Worm (Caenorhabditis elegans): ENCODE measurements around the gene F32D8.3.

The F32D8.3 gene

ce11 chrV:10893510-10894128 lies 7.0 kb downstream of the F32D8.3 start, which contains the start of gene F32D8.4:
Gene F32D8.4, minus strand, starts transcription at chrV:10893560.
- TF ChIP-seq ama-1 (optimal IDR thresholded peaks at IDR 0.05) (no peak), flt-1 (GFP tag; IDR thresholded peaks at IDR 0.05) (no peak), sea-1 (GFP tag; conservative IDR thresholded peaks at IDR 0.05) (no peak), hmg-4 (GFP tag; optimal IDR thresholded peaks at IDR 0.05) (no peak), scrt-1 (GFP tag; IDR thresholded peaks at IDR 0.05) (no peak), B0310.2 (tag; optimal IDR thresholded peaks at IDR 0.05) (no peak), hnd-1 (tag; optimal IDR thresholded peaks at IDR 0.05) (no peak), tbx-37 (GFP tag; conservative IDR thresholded peaks at IDR 0.05) (no peak), hmbx-1 (tag; optimal IDR thresholded peaks at IDR 0.05) (no peak), pes-1 (GFP tag; IDR thresholded peaks at IDR 0.05) (no peak), ceh-13 (GFP tag; optimal IDR thresholded peaks at IDR 0.05) (no peak)

ce11 chrV:10894601-10895000 lies 8.0 kb downstream of the F32D8.3 start, which contains the start of the genes F32D8.14 and F32D8.5:
Gene F32D8.14, minus strand, starts transcription at chrV:10894788.
Gene F32D8.5, plus strand, starts transcription at chrV:10894800.
- TF ChIP-seq pes-1 (GFP tag; IDR thresholded peaks at IDR 0.05) = peak; percentile 28; the same call in 1 of the 2 replicates
- peak; percentile 69 for TF ChIP-seq tbx-37 (GFP tag; conservative IDR thresholded peaks at IDR 0.05)
- TF ChIP-seq F13C5.2 (tag; optimal IDR thresholded peaks at IDR 0.05) = peak; percentile 19
- no peak for TF ChIP-seq sea-1 (GFP tag; conservative IDR thresholded peaks at IDR 0.05)

- TF ChIP-seq ets-7 (tag; optimal IDR thresholded peaks at IDR 0.05) (no peak), scrt-1 (GFP tag; IDR thresholded peaks at IDR 0.05) (no peak), B0310.2 (tag; optimal IDR thresholded peaks at IDR 0.05) (no peak), tbx-37 (GFP tag; conservative IDR thresholded peaks at IDR 0.05) (no peak), pes-1 (GFP tag; IDR thresholded peaks at IDR 0.05) (no peak), ama-1 (optimal IDR thresholded peaks at IDR 0.05) (no peak), tra-4 (tag; optimal IDR thresholded peaks at IDR 0.05) (no peak)
These were observed 9.7 kb downstream of the F32D8.3 start, which contains the start of gene F32D8.13 for ce11 chrV:10896295-10896694. Gene F32D8.13, minus strand, starts transcription at chrV:10896543.

ce11 chrV:10896706-10897105 lies 10.1 kb downstream of the F32D8.3 start:
- TF ChIP-seq tbx-11 (GFP tag; IDR thresholded peaks at IDR 0.05) (no peak), pes-1 (GFP tag; IDR thresholded peaks at IDR 0.05) (no peak), aly-1 (tag; optimal IDR thresholded peaks at IDR 0.05) (no peak), ceh-36 (tag; optimal IDR thresholded peaks at IDR 0.05) (no peak), sea-1 (GFP tag; conservative IDR thresholded peaks at IDR 0.05) (no peak), hmg-4 (GFP tag; optimal IDR thresholded peaks at IDR 0.05) (no peak), F13C5.2 (tag; optimal IDR thresholded peaks at IDR 0.05) (no peak), scrt-1 (GFP tag; IDR thresholded peaks at IDR 0.05) (no peak), B0310.2 (tag; optimal IDR thresholded peaks at IDR 0.05) (no peak), hnd-1 (tag; optimal IDR thresholded peaks at IDR 0.05) (no peak), ceh-13 (GFP tag; optimal IDR thresholded peaks at IDR 0.05) (no peak), ama-1 (optimal IDR thresholded peaks at IDR 0.05) (no peak), ets-7 (tag; optimal IDR thresholded peaks at IDR 0.05) (no peak), tbx-37 (GFP tag; conservative IDR thresholded peaks at IDR 0.05) (no peak), tra-4 (tag; optimal IDR thresholded peaks at IDR 0.05) (no peak)

- TF ChIP-seq tra-4 (tag; optimal IDR thresholded peaks at IDR 0.05) = no peak
- no peak for TF ChIP-seq ceh-13 (GFP tag; optimal IDR thresholded peaks at IDR 0.05)
- no peak for TF ChIP-seq aly-1 (tag; optimal IDR thresholded peaks at IDR 0.05)
- no peak for TF ChIP-seq flt-1 (GFP tag; IDR thresholded peaks at IDR 0.05)
- no peak for TF ChIP-seq sea-1 (GFP tag; conservative IDR thresholded peaks at IDR 0.05)
These were observed 10.3 kb downstream of the F32D8.3 start, which contains the start of gene sec-61.G for ce11 chrV:10897106-10897171. Gene sec-61.G, minus strand, starts transcription at chrV:10897143.

- TF ChIP-seq flt-1 (GFP tag; IDR thresholded peaks at IDR 0.05) = peak; percentile 76
- TF ChIP-seq tbx-11 (GFP tag; IDR thresholded peaks at IDR 0.05) = peak; percentile 58; the same call in 1 of the 2 replicates
- peak; percentile 53 for TF ChIP-seq hnd-1 (tag; optimal IDR thresholded peaks at IDR 0.05)
- TF ChIP-seq aly-1 (tag; optimal IDR thresholded peaks at IDR 0.05) = no peak
- peak; percentile 68; the same call in 1 of the 2 replicates for TF ChIP-seq sea-1 (GFP tag; conservative IDR thresholded peaks at IDR 0.05)
- no peak for TF ChIP-seq ceh-36 (tag; optimal IDR thresholded peaks at IDR 0.05)
- TF ChIP-seq B0310.2 (tag; optimal IDR thresholded peaks at IDR 0.05) = peak; percentile 25
- peak; percentile 46; the same call in 1 of the 2 replicates for TF ChIP-seq scrt-1 (GFP tag; IDR thresholded peaks at IDR 0.05)
- peak; percentile 61 for TF ChIP-seq tbx-37 (GFP tag; conservative IDR thresholded peaks at IDR 0.05)
- no peak for TF ChIP-seq ets-7 (tag; optimal IDR thresholded peaks at IDR 0.05)
- TF ChIP-seq hmg-4 (GFP tag; optimal IDR thresholded peaks at IDR 0.05) = peak; percentile 82
- peak; percentile 93 for TF ChIP-seq F13C5.2 (tag; optimal IDR thresholded peaks at IDR 0.05)
These were observed 10.5 kb downstream of the F32D8.3 start for ce11 chrV:10897172-10897571.

ce11 chrV:10898107-10898506 lies 11.5 kb downstream of the F32D8.3 start, which contains the start of gene F32D8.7:
Gene F32D8.7, plus strand, starts transcription at chrV:10898435.
- no peak for TF ChIP-seq sea-1 (GFP tag; conservative IDR thresholded peaks at IDR 0.05)
- TF ChIP-seq tra-4 (tag; optimal IDR thresholded peaks at IDR 0.05) = no peak
- no peak for TF ChIP-seq tbx-11 (GFP tag; IDR thresholded peaks at IDR 0.05)
- no peak for TF ChIP-seq ama-1 (optimal IDR thresholded peaks at IDR 0.05)
- TF ChIP-seq tbx-37 (GFP tag; conservative IDR thresholded peaks at IDR 0.05) = no peak
- no peak for TF ChIP-seq F13C5.2 (tag; optimal IDR thresholded peaks at IDR 0.05)
- TF ChIP-seq flt-1 (GFP tag; IDR thresholded peaks at IDR 0.05) = no peak
- no peak for TF ChIP-seq aly-1 (tag; optimal IDR thresholded peaks at IDR 0.05)
- no peak for TF ChIP-seq B0310.2 (tag; optimal IDR thresholded peaks at IDR 0.05)
- no peak for TF ChIP-seq ceh-13 (GFP tag; optimal IDR thresholded peaks at IDR 0.05)
- TF ChIP-seq ets-7 (tag; optimal IDR thresholded peaks at IDR 0.05) = no peak
- TF ChIP-seq scrt-1 (GFP tag; IDR thresholded peaks at IDR 0.05) = no peak
- TF ChIP-seq hmg-4 (GFP tag; optimal IDR thresholded peaks at IDR 0.05) = no peak
- no peak for TF ChIP-seq pes-1 (GFP tag; IDR thresholded peaks at IDR 0.05)
- TF ChIP-seq ceh-36 (tag; optimal IDR thresholded peaks at IDR 0.05) = no peak
- TF ChIP-seq hnd-1 (tag; optimal IDR thresholded peaks at IDR 0.05) = no peak
- TF ChIP-seq hmbx-1 (tag; optimal IDR thresholded peaks at IDR 0.05) = no peak

ce11 chrV:10898629-10899028 lies 12.0 kb downstream of the F32D8.3 start:
- TF ChIP-seq ceh-13 (GFP tag; optimal IDR thresholded peaks at IDR 0.05) = no peak
- TF ChIP-seq sea-1 (GFP tag; conservative IDR thresholded peaks at IDR 0.05) = no peak
- no peak for TF ChIP-seq B0310.2 (tag; optimal IDR thresholded peaks at IDR 0.05)
- TF ChIP-seq hmbx-1 (tag; optimal IDR thresholded peaks at IDR 0.05) = no peak
- TF ChIP-seq hmg-4 (GFP tag; optimal IDR thresholded peaks at IDR 0.05) = no peak
- TF ChIP-seq ceh-36 (tag; optimal IDR thresholded peaks at IDR 0.05) = no peak
- no peak for TF ChIP-seq pes-1 (GFP tag; IDR thresholded peaks at IDR 0.05)
